Fruit fly (Drosophila melanogaster): Measurements from ENCODE around the gene Miro.

Miro gene

DNA sequence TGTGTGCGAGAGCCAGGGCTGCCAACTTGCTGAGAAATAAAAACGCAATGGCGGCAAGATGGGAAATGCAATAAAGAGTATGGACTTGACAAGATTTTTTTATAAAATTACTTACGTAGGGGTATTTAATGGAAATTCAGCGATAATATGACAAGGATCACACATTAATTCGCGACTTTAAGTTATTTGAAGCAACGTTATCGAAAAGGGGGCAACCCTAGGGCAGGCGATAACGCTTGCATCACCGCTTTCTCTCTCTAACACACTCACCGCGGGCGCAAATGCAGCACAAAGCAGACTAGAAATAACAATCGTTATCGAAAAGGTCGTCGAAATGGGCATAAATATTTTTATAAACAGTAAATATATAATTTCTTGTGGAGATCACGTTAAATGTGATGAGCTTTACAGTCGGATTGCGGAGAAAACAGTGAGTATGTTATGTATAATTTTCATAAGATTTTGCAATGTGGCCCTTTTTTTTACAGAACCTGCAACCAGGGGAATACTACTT lies 9.4 kb upstream of the Miro start, which contains the start of gene Rox8 (continued):
- TF ChIP-seq fd3F (GFP tag; optimal IDR thresholded peaks at IDR 0.05): no peak
- peak; percentile 51 for TF ChIP-seq Fer2 (tag; optimal IDR thresholded peaks at IDR 0.05)
- TF ChIP-seq Oaz (GFP tag; IDR thresholded peaks at IDR 0.05): no peak
- TF ChIP-seq CkIIα-i1 (GFP tag; IDR thresholded peaks at IDR 0.05): no peak
- TF ChIP-seq emc (GFP tag; optimal IDR thresholded peaks at IDR 0.05): no peak
- no peak for TF ChIP-seq Rx (GFP tag; IDR thresholded peaks at IDR 0.05)
- peak; percentile 21 for TF ChIP-seq Spps (tag; optimal IDR thresholded peaks at IDR 0.05)
- no peak for TF ChIP-seq Ravus (GFP tag; IDR thresholded peaks at IDR 0.05)
- peak; percentile 39 for TF ChIP-seq HmgD (GFP tag; optimal IDR thresholded peaks at IDR 0.05)
- TF ChIP-seq CG13296 (GFP tag; optimal IDR thresholded peaks at IDR 0.05): peak; percentile 45
- no peak for TF ChIP-seq CG2875 (GFP tag; optimal IDR thresholded peaks at IDR 0.05)
- peak; percentile 24 for TF ChIP-seq CG8388 (GFP tag; optimal IDR thresholded peaks at IDR 0.05)
- peak; percentile 46 for TF ChIP-seq mam (GFP tag; optimal IDR thresholded peaks at IDR 0.05)
- TF ChIP-seq dan (GFP tag; IDR thresholded peaks at IDR 0.05): no peak
- TF ChIP-seq CG6765 (GFP tag; optimal IDR thresholded peaks at IDR 0.05): no peak
- no peak for TF ChIP-seq cad (GFP tag; optimal IDR thresholded peaks at IDR 0.05)
- peak; percentile 14 for TF ChIP-seq CG1602 (GFP tag; optimal IDR thresholded peaks at IDR 0.05)
- TF ChIP-seq eve (GFP tag; optimal IDR thresholded peaks at IDR 0.05): no peak
- no peak; the same call in 1 of the 2 replicates for TF ChIP-seq Atf6 (GFP tag; IDR thresholded peaks at IDR 0.05)
- peak; percentile 43 to 98 for TF ChIP-seq Pdp1 (GFP tag; optimal IDR thresholded peaks at IDR 0.05)
- no peak for TF ChIP-seq CG10366 (GFP tag; IDR thresholded peaks at IDR 0.05)
- TF ChIP-seq zfh2 (GFP tag; optimal IDR thresholded peaks at IDR 0.05): peak; percentile 24
- peak; percentile 63 for TF ChIP-seq Max (GFP tag; optimal IDR thresholded peaks at IDR 0.05)
- no peak for TF ChIP-seq NK7.1 (GFP tag; optimal IDR thresholded peaks at IDR 0.05)
- peak; percentile 68 for TF ChIP-seq nmo (GFP tag; optimal IDR thresholded peaks at IDR 0.05)
- TF ChIP-seq Sox100B (GFP tag; optimal IDR thresholded peaks at IDR 0.05): no peak
- no peak for TF ChIP-seq CG3065 (GFP tag; optimal IDR thresholded peaks at IDR 0.05)
- no peak for TF ChIP-seq CG8765 (GFP tag; IDR thresholded peaks at IDR 0.05)
- TF ChIP-seq Trl (optimal IDR thresholded peaks at IDR 0.05): no peak
- TF ChIP-seq Trl (GFP tag; optimal IDR thresholded peaks at IDR 0.05): peak; percentile 22
- no peak; the same call in 1 of the 2 replicates for TF ChIP-seq esg (GFP tag; conservative IDR thresholded peaks at IDR 0.05)
- TF ChIP-seq sr (GFP tag; IDR thresholded peaks at IDR 0.05): no peak
- TF ChIP-seq H15 (GFP tag; IDR thresholded peaks at IDR 0.05): no peak
- no peak for TF ChIP-seq CG17328 (GFP tag; IDR thresholded peaks at IDR 0.05)
- no peak for TF ChIP-seq fd96Cb (tag; optimal IDR thresholded peaks at IDR 0.05)
- TF ChIP-seq CG9215 (GFP tag; IDR thresholded peaks at IDR 0.05): no peak
- TF ChIP-seq ato (GFP tag; IDR thresholded peaks at IDR 0.05; ENCODE audit: partially characterized antibody): no peak
- TF ChIP-seq CG11247 (GFP tag; IDR thresholded peaks at IDR 0.05): no peak
- peak; percentile 6 for TF ChIP-seq CG10462 (GFP tag; optimal IDR thresholded peaks at IDR 0.05)
- TF ChIP-seq CG18599 (GFP tag; optimal IDR thresholded peaks at IDR 0.05): no peak
- peak; percentile 59 for TF ChIP-seq CG12155 (GFP tag; optimal IDR thresholded peaks at IDR 0.05)
- TF ChIP-seq CG31441 (GFP tag; IDR thresholded peaks at IDR 0.05): peak; percentile 41; the same call in 1 of the 2 replicates
- no peak for TF ChIP-seq D (optimal IDR thresholded peaks at IDR 0.05)
- no peak for TF ChIP-seq D (GFP tag; optimal IDR thresholded peaks at IDR 0.05)
- peak; percentile 6 for TF ChIP-seq ems (GFP tag; optimal IDR thresholded peaks at IDR 0.05)
- TF ChIP-seq dmrt11E (tag; optimal IDR thresholded peaks at IDR 0.05): peak; percentile 5
- no peak for TF ChIP-seq CG7372 (GFP tag; IDR thresholded peaks at IDR 0.05)
- no peak for TF ChIP-seq NC2α (GFP tag; optimal IDR thresholded peaks at IDR 0.05)
- TF ChIP-seq Dfd (GFP tag; optimal IDR thresholded peaks at IDR 0.05): no peak
- TF ChIP-seq CG10654 (GFP tag; optimal IDR thresholded peaks at IDR 0.05): no peak
- peak; percentile 20 for TF ChIP-seq CG6254 (GFP tag; optimal IDR thresholded peaks at IDR 0.05)
- no peak for TF ChIP-seq Dip2 (GFP tag; IDR thresholded peaks at IDR 0.05)

All from whole organism, embryonic.